Fruit fly (Drosophila melanogaster) whole organism: ENCODE results near the gene CG17819.

Experiments
- CG8478 ChIP-seq: fragments of >200 bp; optimal IDR thresholded peaks from 2 replicates; lab custom pipeline; 2018; ENCODE audit warnings: inconsistent platforms
- Dll ChIP-seq: fragments of >200 bp; optimal IDR thresholded peaks from 2 replicates; lab custom pipeline; 2017
- EcR ChIP-seq, 2 experiments: fragments of >200 bp; optimal IDR thresholded peaks; 2 replicates each; lab custom pipeline; 2017; ENCODE audit warnings: missing biosample characterization in 2 of 2, missing genetic modification characterization in 2 of 2, missing genetic modification reagents in 2 of 2
- pan ChIP-seq: fragments of >200 bp; optimal IDR thresholded peaks from 2 replicates; lab custom pipeline; 2017
- psq ChIP-seq: fragments of >200 bp; optimal IDR thresholded peaks from 2 replicates; lab custom pipeline; 2017
- usp ChIP-seq: fragments of >200 bp; optimal IDR thresholded peaks from 2 replicates; lab custom pipeline; 2017; ENCODE audit warnings: missing biosample characterization, missing genetic modification characterization, mixed read lengths

DNA sequence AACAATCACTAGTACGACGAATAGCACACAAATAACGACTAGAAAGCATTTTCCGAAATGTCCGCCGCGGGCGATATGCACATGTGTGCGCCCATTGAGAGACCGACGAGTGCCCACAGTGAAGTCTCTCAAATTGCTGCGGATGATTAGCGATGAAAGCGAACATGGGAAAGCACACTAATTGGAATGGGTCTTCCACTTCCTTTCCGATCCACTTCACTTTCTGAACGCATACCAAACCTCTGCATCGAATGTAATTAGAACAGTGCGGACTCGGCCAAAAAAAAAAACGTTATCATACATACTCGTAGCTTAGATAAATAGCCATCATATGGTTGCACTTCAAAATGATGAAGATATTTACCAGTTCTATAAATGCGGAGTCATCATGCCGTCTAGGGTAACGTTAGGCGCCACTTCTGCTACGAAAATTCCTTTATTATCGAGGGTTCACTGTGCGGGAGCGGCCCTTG lies 35.3 kb downstream of the CG17819 start:
- TF ChIP-seq Dll (lab: Kevin White, UChicago) (no peak), CG8478 (lab: Kevin White, UChicago) (no peak), psq (no peak), EcR (GFP tag; optimal IDR thresholded peaks at IDR 0.05; lab: Kevin White, UChicago) (no peak), pan (lab: Kevin White, UChicago) (no peak), usp (GFP tag; lab: Kevin White, UChicago) (no peak)
